Worm (Caenorhabditis elegans) whole organism, L3 larva: ENCODE results near the gene Y55F3BR.2.
A peak's percentile ranks its signal among the peaks of the same experiment; 100 is the strongest.

Experiments
- R02D3.7 ChIP-seq: fragments of 150-350 bp; optimal IDR thresholded peaks from 2 replicates; lab custom pipeline; 2014; ENCODE audit warnings: missing biosample characterization, missing genetic modification characterization
- ZK546.5 ChIP-seq: sonication (generic microtip); optimal IDR thresholded peaks from 2 replicates; lab custom pipeline; 2017; ENCODE audit warnings: missing biosample characterization, missing genetic modification characterization
- aly-2 ChIP-seq: fragments of 150-350 bp; optimal IDR thresholded peaks from 2 replicates; lab custom pipeline; 2014; ENCODE audit warnings: missing biosample characterization, missing genetic modification characterization
- ama-1 ChIP-seq: fragments of 150-350 bp; optimal IDR thresholded peaks from 2 replicates; lab custom pipeline; 2018
- ceh-16 ChIP-seq: sonication (generic microtip); optimal IDR thresholded peaks from 2 replicates; lab custom pipeline; 2017; ENCODE audit warnings: missing biosample characterization, missing genetic modification characterization
- ceh-28 ChIP-seq: fragments of 150-350 bp; optimal IDR thresholded peaks from 2 replicates; lab custom pipeline; 2014; ENCODE audit warnings: missing biosample characterization, missing genetic modification reagents, missing genetic modification characterization
- ceh-82 ChIP-seq: fragments of 150-350 bp; optimal IDR thresholded peaks from 2 replicates; lab custom pipeline; 2014; ENCODE audit warnings: missing biosample characterization, missing genetic modification characterization
- ceh-9 ChIP-seq: sonication (generic microtip); optimal IDR thresholded peaks from 2 replicates; lab custom pipeline; 2018; ENCODE audit warnings: missing biosample characterization, missing genetic modification characterization
- daf-12 ChIP-seq: fragments of 150-350 bp; optimal IDR thresholded peaks from 2 replicates; lab custom pipeline; 2014; ENCODE audit warnings: missing biosample characterization, missing genetic modification reagents, missing genetic modification characterization
- egl-27 ChIP-seq: sonication (generic microtip); optimal IDR thresholded peaks from 4 replicates; lab custom pipeline; 2017; ENCODE audit warnings: missing biosample characterization, missing genetic modification reagents, missing genetic modification characterization
- egl-5 ChIP-seq: fragments of 150-350 bp; optimal IDR thresholded peaks from 2 replicates; lab custom pipeline; 2017; ENCODE audit warnings: missing biosample characterization, missing genetic modification reagents, missing genetic modification characterization, inconsistent platforms
- elt-1 ChIP-seq: fragments of 150-350 bp; optimal IDR thresholded peaks from 2 replicates; lab custom pipeline; 2014; ENCODE audit warnings: missing biosample characterization, missing genetic modification characterization
- elt-2 ChIP-seq: sonication (generic microtip); optimal IDR thresholded peaks from 2 replicates; lab custom pipeline; 2016; ENCODE audit warnings: missing genetic modification reagents, mild to moderate bottlenecking, missing genetic modification characterization, missing compliant biosample characterization
- elt-3 ChIP-seq, 3 experiments: fragments of 150-350 bp in 1 of 3; sonication (generic microtip) in 2 of 3; optimal IDR thresholded peaks; 2 replicates in 2 of 3; 4 replicates in 1 of 3; lab custom pipeline; 2014 to 2017; ENCODE audit warnings: missing biosample characterization in 3 of 3, missing genetic modification characterization in 3 of 3
- eor-1 ChIP-seq, 2 experiments: fragments of 150-350 bp; optimal IDR thresholded peaks; 2 replicates each; lab custom pipeline; 2014 to 2018; ENCODE audit warnings: missing biosample characterization in 2 of 2, missing genetic modification characterization in 2 of 2
- fkh-10 ChIP-seq: sonication (generic microtip); optimal IDR thresholded peaks from 2 replicates; lab custom pipeline; 2017; ENCODE audit warnings: missing biosample characterization, missing genetic modification reagents, missing genetic modification characterization
- fkh-2 ChIP-seq: fragments of 150-350 bp; optimal IDR thresholded peaks from 2 replicates; lab custom pipeline; 2014; ENCODE audit warnings: missing biosample characterization, missing genetic modification reagents, missing genetic modification characterization
- fos-1 ChIP-seq: fragments of 150-350 bp; optimal IDR thresholded peaks from 2 replicates; lab custom pipeline; 2014; ENCODE audit warnings: missing biosample characterization, missing genetic modification characterization
- hmg-11 ChIP-seq: sonication (generic microtip); optimal IDR thresholded peaks from 2 replicates; lab custom pipeline; 2016; ENCODE audit warnings: missing genetic modification characterization, missing compliant biosample characterization
- jun-1 ChIP-seq: fragments of 150-350 bp; optimal IDR thresholded peaks from 2 replicates; lab custom pipeline; 2014; ENCODE audit warnings: missing biosample characterization, missing genetic modification reagents, missing genetic modification characterization
- lin-15B ChIP-seq: fragments of 150-350 bp; optimal IDR thresholded peaks from 2 replicates; lab custom pipeline; 2014; ENCODE audit warnings: missing biosample characterization, missing genetic modification characterization
- lin-39 ChIP-seq: fragments of 150-350 bp; optimal IDR thresholded peaks from 2 replicates; lab custom pipeline; 2018; ENCODE audit warnings: missing biosample characterization, missing genetic modification reagents, missing genetic modification characterization
- lsy-12 ChIP-seq: sonication (generic microtip); optimal IDR thresholded peaks from 2 replicates; lab custom pipeline; 2016; ENCODE audit warnings: mild to moderate bottlenecking, missing genetic modification characterization, missing compliant biosample characterization
- mdl-1 ChIP-seq: fragments of 150-350 bp; optimal IDR thresholded peaks from 2 replicates; lab custom pipeline; 2014; ENCODE audit warnings: missing biosample characterization, missing genetic modification characterization
- mml-1 ChIP-seq: fragments of 150-350 bp; sonication (generic microtip); optimal IDR thresholded peaks from 3 replicates; lab custom pipeline; 2014; ENCODE audit warnings: missing biosample characterization, missing genetic modification characterization
- nfya-1 ChIP-seq: sonication (generic microtip); optimal IDR thresholded peaks from 2 replicates; lab custom pipeline; 2017; ENCODE audit warnings: missing genetic modification characterization, mild to moderate bottlenecking, missing compliant biosample characterization, antibody characterized with exemption, moderate library complexity; ENCODE audit not compliant: insufficient read depth
- nhr-11 ChIP-seq: fragments of 150-350 bp; optimal IDR thresholded peaks from 2 replicates; lab custom pipeline; 2014; ENCODE audit warnings: missing biosample characterization, missing genetic modification characterization
- nhr-12 ChIP-seq: fragments of 150-350 bp; optimal IDR thresholded peaks from 2 replicates; lab custom pipeline; 2014; ENCODE audit warnings: missing biosample characterization, missing genetic modification characterization
- nhr-23 ChIP-seq: fragments of 150-350 bp; optimal IDR thresholded peaks from 2 replicates; lab custom pipeline; 2014; ENCODE audit warnings: missing biosample characterization, missing genetic modification reagents, missing genetic modification characterization
- nhr-237 ChIP-seq: fragments of 150-350 bp; optimal IDR thresholded peaks from 2 replicates; lab custom pipeline; 2014; ENCODE audit warnings: missing biosample characterization, missing genetic modification characterization
- nhr-25 ChIP-seq: sonication (generic microtip); optimal IDR thresholded peaks from 2 replicates; lab custom pipeline; 2017; ENCODE audit warnings: missing biosample characterization, missing genetic modification characterization
- nhr-28 ChIP-seq: fragments of 150-350 bp; optimal IDR thresholded peaks from 2 replicates; lab custom pipeline; 2014; ENCODE audit warnings: missing biosample characterization, missing genetic modification characterization
- nhr-43 ChIP-seq: sonication (generic microtip); optimal IDR thresholded peaks from 2 replicates; lab custom pipeline; 2016; ENCODE audit warnings: mild to moderate bottlenecking, missing genetic modification characterization, missing compliant biosample characterization; ENCODE audit not compliant: poor library complexity, severe bottlenecking
- nhr-67 ChIP-seq: fragments of 150-350 bp; optimal IDR thresholded peaks from 2 replicates; lab custom pipeline; 2014; ENCODE audit warnings: missing biosample characterization, missing genetic modification characterization
- nhr-76 ChIP-seq: fragments of 150-350 bp; sonication (generic microtip); optimal IDR thresholded peaks from 5 replicates; lab custom pipeline; 2014; ENCODE audit warnings: missing biosample characterization, missing genetic modification characterization
- nhr-77 ChIP-seq: fragments of 150-350 bp; optimal IDR thresholded peaks from 2 replicates; lab custom pipeline; 2014; ENCODE audit warnings: missing biosample characterization, missing genetic modification characterization
- pha-4 ChIP-seq: fragments of 150-350 bp; optimal IDR thresholded peaks from 2 replicates; lab custom pipeline; 2014; ENCODE audit warnings: missing biosample characterization, missing genetic modification reagents, missing genetic modification characterization
- pqm-1 ChIP-seq: fragments of 150-350 bp; optimal IDR thresholded peaks from 2 replicates; lab custom pipeline; 2017; ENCODE audit warnings: missing biosample characterization, missing genetic modification characterization, inconsistent platforms
- sea-2 ChIP-seq: fragments of 150-350 bp; sonication (generic microtip); optimal IDR thresholded peaks from 4 replicates; lab custom pipeline; 2014; ENCODE audit warnings: missing biosample characterization, missing genetic modification reagents, missing genetic modification characterization
- skn-1 ChIP-seq: fragments of 150-350 bp; optimal IDR thresholded peaks from 2 replicates; lab custom pipeline; 2014; ENCODE audit warnings: missing biosample characterization, missing genetic modification characterization
- snpc-4 ChIP-seq: fragments of 150-350 bp; optimal IDR thresholded peaks from 2 replicates; lab custom pipeline; 2014; ENCODE audit warnings: missing biosample characterization, missing genetic modification characterization
- tbx-2 ChIP-seq: sonication (generic microtip); optimal IDR thresholded peaks from 2 replicates; lab custom pipeline; 2016; ENCODE audit warnings: mild to moderate bottlenecking, missing genetic modification characterization, missing compliant biosample characterization
- unc-39 ChIP-seq: sonication (generic microtip); optimal IDR thresholded peaks from 4 replicates; lab custom pipeline; 2017; ENCODE audit warnings: missing biosample characterization, missing genetic modification characterization
- unc-62 ChIP-seq: fragments of 150-350 bp; sonication (generic microtip); optimal IDR thresholded peaks from 4 replicates; lab custom pipeline; 2014; ENCODE audit warnings: missing biosample characterization, missing genetic modification reagents, missing genetic modification characterization
- zag-1 ChIP-seq: fragments of 150-350 bp; optimal IDR thresholded peaks from 2 replicates; lab custom pipeline; 2014; ENCODE audit warnings: missing biosample characterization, missing genetic modification characterization
- ztf-11 ChIP-seq: fragments of 150-350 bp; optimal IDR thresholded peaks from 2 replicates; lab custom pipeline; 2014; ENCODE audit warnings: missing biosample characterization, missing genetic modification characterization
- ztf-4 ChIP-seq: fragments of 150-350 bp; optimal IDR thresholded peaks from 2 replicates; lab custom pipeline; 2014; ENCODE audit warnings: missing biosample characterization, missing genetic modification characterization

The Y55F3BR.2 gene

DNA sequence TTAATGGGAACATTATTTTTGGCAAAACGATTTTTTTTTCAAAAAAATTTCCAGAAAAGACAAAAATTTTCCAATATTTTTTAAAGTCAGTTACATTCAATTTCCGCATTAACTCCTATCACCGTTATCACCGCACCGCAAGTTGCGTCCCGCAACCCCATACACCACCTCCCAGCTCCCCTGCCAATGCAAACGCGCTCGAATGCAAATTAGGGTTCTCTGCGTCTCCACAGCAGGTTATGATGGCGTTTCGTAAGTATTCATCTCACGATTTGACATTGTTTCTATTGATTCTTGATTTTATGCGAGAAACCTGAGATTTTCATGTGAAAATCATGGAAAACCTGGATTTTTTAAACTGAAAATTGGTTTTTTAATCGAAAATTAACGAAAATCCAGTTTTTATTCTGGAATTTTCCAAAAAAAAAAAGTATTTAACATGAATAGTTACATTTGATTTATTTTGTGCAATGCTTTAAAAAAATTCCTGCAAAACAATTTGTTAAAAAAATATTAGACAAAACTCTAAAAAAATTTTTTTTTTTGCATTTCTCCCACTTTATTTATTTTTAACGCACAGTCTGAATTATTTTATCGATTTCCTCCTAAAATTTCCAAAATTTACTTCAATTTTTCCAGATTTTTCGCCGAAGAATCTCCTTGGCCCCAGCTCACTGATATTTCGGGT is 26.1 kb downstream of the Y55F3BR.2 start, which contains the start of gene mak-2:
Gene mak-2, plus strand, starts transcription at position 638 of the 688 bp plus-strand sequence.
- TF ChIP-seq R02D3.7 (tag; lab: Kevin White, UChicago) (peak; percentile 36), skn-1 (peak; percentile 55), pha-4 (tag; lab: Kevin White, UChicago) (peak; percentile 87), nhr-12 (no peak), elt-2 (peak; percentile 75), tbx-2 (tag; lab: Kevin White, UChicago) (peak; percentile 13), eor-1 (tag; optimal IDR thresholded peaks at IDR 0.05; lab: Kevin White, UChicago) (no peak), ceh-28 (tag; lab: Kevin White, UChicago) (peak; percentile 62), unc-39 (no peak), sea-2 (GFP tag; lab: Kevin White, UChicago) (no peak), nhr-23 (tag; lab: Kevin White, UChicago) (peak; percentile 80), nhr-237 (tag; lab: Kevin White, UChicago) (no peak), egl-5 (tag; lab: Kevin White, UChicago) (peak; percentile 66), ztf-4 (tag; lab: Kevin White, UChicago) (no peak), fkh-10 (no peak), nhr-76 (tag; lab: Kevin White, UChicago) (no peak), pqm-1 (peak; percentile 58), nhr-43 (tag; lab: Kevin White, UChicago) (no peak), zag-1 (tag; lab: Kevin White, UChicago) (no peak), nfya-1 (tag; lab: Kevin White, UChicago) (peak; percentile 66), fkh-2 (tag; lab: Kevin White, UChicago) (no peak), mdl-1 (no peak), ceh-82 (tag; lab: Kevin White, UChicago) (no peak), fos-1 (no peak), hmg-11 (peak; percentile 67), nhr-28 (tag; lab: Kevin White, UChicago) (no peak), ama-1 (lab: Kevin White, UChicago) (peak; percentile 59), nhr-11 (no peak), unc-62 (GFP tag; lab: Kevin White, UChicago) (no peak), ZK546.5 (tag; lab: Kevin White, UChicago) (no peak), elt-1 (no peak), ztf-11 (tag; lab: Kevin White, UChicago) (no peak), daf-12 (tag; lab: Kevin White, UChicago) (no peak), lin-15B (peak; percentile 91), ceh-16 (no peak), lin-39 (tag; lab: Kevin White, UChicago) (peak; percentile 96), nhr-77 (no peak), mml-1 (no peak), aly-2 (tag; lab: Kevin White, UChicago) (no peak), snpc-4 (peak; percentile 83), lsy-12 (no peak), jun-1 (tag; lab: Kevin White, UChicago) (peak; percentile 54), nhr-67 (tag; lab: Kevin White, UChicago) (no peak), nhr-25 (tag; lab: Kevin White, UChicago) (peak; percentile 63), egl-27 (tag; lab: Kevin White, UChicago) (no peak), elt-3 (tag; optimal IDR thresholded peaks at IDR 0.05; lab: Kevin White, UChicago) (no peak), ceh-9 (tag; lab: Kevin White, UChicago) (no peak)
